Worm (Caenorhabditis elegans) whole organism, early embryonic: Measurements from ENCODE around the gene F12F6.1.

Source experiments
- B0310.2 ChIP-seq: sonication (generic microtip); optimal IDR thresholded peaks from 2 replicates; lab custom pipeline; 2016; ENCODE audit warnings: mild to moderate bottlenecking, missing genetic modification characterization, missing compliant biosample characterization
- F13C5.2 ChIP-seq: sonication (generic microtip); optimal IDR thresholded peaks from 2 replicates; lab custom pipeline; 2017; ENCODE audit warnings: mild to moderate bottlenecking, missing genetic modification characterization, inconsistent platforms, missing compliant biosample characterization
- aly-1 ChIP-seq: sonication (generic microtip); optimal IDR thresholded peaks from 2 replicates; lab custom pipeline; 2016; ENCODE audit warnings: missing genetic modification characterization, missing compliant biosample characterization
- ama-1 ChIP-seq: fragments of 150-350 bp; optimal IDR thresholded peaks from 2 replicates; lab custom pipeline; 2014
- ceh-13 ChIP-seq: fragments of 200-800 bp; sonication (Bioruptor generic); optimal IDR thresholded peaks from 2 replicates; lab custom pipeline; 2018; ENCODE audit warnings: mild to moderate bottlenecking, missing genetic modification characterization, missing compliant biosample characterization
- ceh-36 ChIP-seq: sonication (generic microtip); optimal IDR thresholded peaks from 2 replicates; lab custom pipeline; 2016; ENCODE audit warnings: missing genetic modification characterization, inconsistent platforms, missing compliant biosample characterization
- ets-7 ChIP-seq: sonication (generic microtip); optimal IDR thresholded peaks from 2 replicates; lab custom pipeline; 2016; ENCODE audit warnings: missing genotype, missing genetic modification characterization, missing compliant biosample characterization
- flt-1 ChIP-seq: fragments of 200-800 bp; sonication (Bioruptor generic); IDR thresholded peaks from 2 replicates; pipeline ENCODE4 v1.3.6; 2022; ENCODE audit warnings: missing genetic modification characterization, missing compliant biosample characterization
- hmbx-1 ChIP-seq: sonication (generic microtip); optimal IDR thresholded peaks from 2 replicates; lab custom pipeline; 2016; ENCODE audit warnings: mild to moderate bottlenecking, missing genetic modification characterization, missing compliant biosample characterization
- hmg-4 ChIP-seq: fragments of 200-800 bp; sonication (Bioruptor generic); optimal IDR thresholded peaks from 2 replicates; lab custom pipeline; 2018; ENCODE audit warnings: mild to moderate bottlenecking, missing genetic modification characterization, missing compliant biosample characterization
- hnd-1 ChIP-seq: sonication (generic microtip); optimal IDR thresholded peaks from 2 replicates; lab custom pipeline; 2016; ENCODE audit warnings: missing genetic modification characterization, missing compliant biosample characterization
- pes-1 ChIP-seq: fragments of 200-800 bp; sonication (Bioruptor generic); IDR thresholded peaks from 2 replicates; pipeline ENCODE4 v1.3.6; 2022; ENCODE audit warnings: missing genetic modification reagents, missing genetic modification characterization, missing compliant biosample characterization
- scrt-1 ChIP-seq: fragments of 200-800 bp; sonication (Bioruptor generic); IDR thresholded peaks from 2 replicates; pipeline ENCODE4 v1.3.6; 2022; ENCODE audit warnings: missing genetic modification characterization, missing compliant biosample characterization
- sea-1 ChIP-seq: fragments of 200-800 bp; sonication (Bioruptor generic); conservative IDR thresholded peaks from 2 replicates; pipeline ENCODE4 v1.3.6; 2022; ENCODE audit warnings: missing genetic modification characterization, missing compliant biosample characterization
- tbx-11 ChIP-seq: fragments of 200-800 bp; sonication (Bioruptor generic); IDR thresholded peaks from 2 replicates; pipeline ENCODE4 v1.3.6; 2022; ENCODE audit warnings: missing genetic modification characterization, missing compliant biosample characterization
- tbx-37 ChIP-seq: fragments of 200-800 bp; sonication (Bioruptor generic); conservative IDR thresholded peaks from 2 replicates; pipeline ENCODE4 v1.3.6; 2022; ENCODE audit warnings: missing genetic modification reagents, missing genetic modification characterization, missing compliant biosample characterization
- tra-4 ChIP-seq: sonication (generic microtip); optimal IDR thresholded peaks from 2 replicates; lab custom pipeline; 2017; ENCODE audit warnings: missing genetic modification characterization, missing compliant biosample characterization

The F12F6.1 gene

DNA sequence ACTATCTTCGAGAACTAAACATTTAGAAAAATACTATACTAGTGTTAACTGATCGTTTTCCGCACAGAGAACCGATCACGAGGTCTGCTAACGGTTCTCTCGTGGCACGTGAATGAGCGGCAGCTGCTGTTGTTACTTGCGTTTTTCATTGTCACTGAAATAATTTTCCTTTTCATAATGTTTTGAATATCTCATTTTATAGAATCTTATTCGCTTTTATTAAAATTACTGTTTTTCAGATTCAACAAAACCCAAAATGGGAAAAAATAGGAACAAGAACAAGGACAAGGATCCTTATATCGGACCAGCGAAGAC lies 52.6 kb downstream of the F12F6.1 start, which contains the start of gene F58B3.6:
Gene F58B3.6 (plus strand): TSS at position 240 of the 315 bp plus-strand sequence.
- TF ChIP-seq sea-1 (GFP tag; lab: Robert Waterston, UW) = no peak
- TF ChIP-seq hmg-4 = no peak
- TF ChIP-seq pes-1 (GFP tag; lab: Robert Waterston, UW) = no peak
- TF ChIP-seq ceh-36 = no peak
- no peak for TF ChIP-seq flt-1
- TF ChIP-seq ceh-13 (GFP tag; lab: Kevin White, UChicago) = no peak
- TF ChIP-seq ama-1 = no peak
- no peak for TF ChIP-seq scrt-1 (GFP tag; lab: Robert Waterston, UW)
- no peak for TF ChIP-seq tbx-11 (GFP tag; lab: Robert Waterston, UW)
- no peak for TF ChIP-seq ets-7 (tag; lab: Kevin White, UChicago)
- no peak for TF ChIP-seq hmbx-1 (tag; lab: Kevin White, UChicago)
- TF ChIP-seq tbx-37 (GFP tag; lab: Robert Waterston, UW) = no peak
- TF ChIP-seq hnd-1 (tag; lab: Kevin White, UChicago) = no peak
- TF ChIP-seq F13C5.2 (tag; lab: Kevin White, UChicago) = no peak
- no peak for TF ChIP-seq B0310.2 (tag; lab: Kevin White, UChicago)
- TF ChIP-seq aly-1 (tag; lab: Kevin White, UChicago) = no peak
- TF ChIP-seq tra-4 = no peak
